Worm (Caenorhabditis elegans) whole organism, L2 larva: ENCODE results near the gene F08F1.3.

Source experiments
- ama-1 ChIP-seq: fragments of 150-350 bp; optimal IDR thresholded peaks from 2 replicates; lab custom pipeline; 2018; ENCODE audit warnings: inconsistent platforms
- nhr-6 ChIP-seq: fragments of 150-350 bp; optimal IDR thresholded peaks from 2 replicates; lab custom pipeline; 2014; ENCODE audit warnings: missing biosample characterization, missing genetic modification characterization
- skn-1 ChIP-seq: sonication (generic microtip); optimal IDR thresholded peaks from 2 replicates; lab custom pipeline; 2017; ENCODE audit warnings: missing biosample characterization, missing genetic modification characterization

DNA sequence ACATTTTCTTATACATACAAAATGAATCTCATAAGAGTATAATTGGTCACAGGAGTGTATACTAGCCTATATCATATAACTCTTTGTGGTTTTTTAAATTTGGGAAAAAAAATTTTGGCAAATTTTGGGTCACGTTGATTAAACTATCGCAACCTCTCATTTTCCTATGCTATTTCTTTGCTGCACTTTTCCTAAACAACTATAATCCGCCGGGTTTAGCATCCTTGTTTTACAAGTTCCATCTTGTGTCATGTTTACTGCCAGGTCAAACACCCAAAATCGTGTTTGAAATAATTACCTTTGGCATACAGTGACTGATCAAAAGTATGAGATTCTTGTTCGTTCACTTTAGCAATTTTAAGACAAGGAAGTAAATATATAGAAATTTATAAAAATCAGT, 20.4 kb upstream of the F08F1.3 start, which contains the start of gene sulp-3:
- no peak for TF ChIP-seq nhr-6 (tag; lab: Kevin White, UChicago)
- TF ChIP-seq skn-1 (tag; lab: Kevin White, UChicago) = no peak
- no peak for TF ChIP-seq ama-1 (lab: Kevin White, UChicago)
